Worm (Caenorhabditis elegans) whole organism, young adult: ENCODE results near the gene ZK930.7.

Experiments
- B0019.2 ChIP-seq: fragments of 200-800 bp; sonication (Bioruptor generic); conservative IDR thresholded peaks from 2 replicates; pipeline ENCODE4 v1.3.6; 2022; ENCODE audit warnings: missing genetic modification reagents, missing genetic modification characterization, missing compliant biosample characterization
- B0035.1 ChIP-seq: sonication (generic microtip); optimal IDR thresholded peaks from 2 replicates; lab custom pipeline; 2016; ENCODE audit warnings: missing genetic modification characterization, mild to moderate bottlenecking, missing compliant biosample characterization, missing genotype, missing genetic modification reagents
- F39B2.1 ChIP-seq: fragments of 200-800 bp; sonication (Bioruptor generic); IDR thresholded peaks from 2 replicates; pipeline ENCODE4 v1.3.6; 2022; ENCODE audit warnings: missing genetic modification reagents, missing genetic modification characterization, missing compliant biosample characterization
- F52B5.7 ChIP-seq: sonication (generic microtip); optimal IDR thresholded peaks from 2 replicates; lab custom pipeline; 2016; ENCODE audit warnings: mild to moderate bottlenecking, missing genetic modification characterization, missing compliant biosample characterization
- K12H6.12 ChIP-seq: fragments of 200-800 bp; sonication (Bioruptor generic); optimal IDR thresholded peaks from 2 replicates; lab custom pipeline; 2018; ENCODE audit warnings: mild to moderate bottlenecking, missing genetic modification characterization, missing compliant biosample characterization
- Y53G8AR.9 ChIP-seq: fragments of 200-800 bp; sonication (Bioruptor generic); conservative IDR thresholded peaks from 2 replicates; pipeline ENCODE4 v1.3.6; 2022; ENCODE audit warnings: missing genetic modification reagents, missing genetic modification characterization, missing compliant biosample characterization
- Y79H2A.3 ChIP-seq: fragments of 200-800 bp; sonication (Bioruptor generic); conservative IDR thresholded peaks from 2 replicates; pipeline ENCODE4 v1.3.6; 2022; ENCODE audit warnings: missing genetic modification reagents, missing genetic modification characterization, missing compliant biosample characterization
- ZK185.1 ChIP-seq: sonication (generic microtip); optimal IDR thresholded peaks from 2 replicates; lab custom pipeline; 2016; ENCODE audit warnings: mild to moderate bottlenecking, missing genetic modification characterization, missing compliant biosample characterization; ENCODE audit not compliant: poor library complexity, severe bottlenecking
- attf-3 ChIP-seq: fragments of 200-800 bp; sonication (Bioruptor generic); conservative IDR thresholded peaks from 2 replicates; pipeline ENCODE4 v1.3.6; 2022; ENCODE audit warnings: missing genetic modification reagents, missing genetic modification characterization, missing compliant biosample characterization
- attf-6 ChIP-seq: fragments of 200-800 bp; sonication (Bioruptor generic); IDR thresholded peaks from 2 replicates; pipeline ENCODE4 v1.3.6; 2022; ENCODE audit warnings: missing genetic modification reagents, missing genetic modification characterization, missing compliant biosample characterization
- ccch-3 ChIP-seq: fragments of 200-800 bp; sonication (Bioruptor generic); optimal IDR thresholded peaks from 2 replicates; lab custom pipeline; 2018; ENCODE audit warnings: mild to moderate bottlenecking, missing genetic modification characterization, missing compliant biosample characterization
- cebp-2 ChIP-seq: fragments of 200-800 bp; sonication (Bioruptor generic); IDR thresholded peaks from 2 replicates; pipeline ENCODE4 v1.3.6; 2022; ENCODE audit warnings: missing genetic modification characterization, missing compliant biosample characterization
- ceh-27 ChIP-seq: fragments of 200-800 bp; sonication (Bioruptor generic); optimal IDR thresholded peaks from 2 replicates; lab custom pipeline; 2018; ENCODE audit warnings: mild to moderate bottlenecking, missing genetic modification characterization, moderate library complexity, missing compliant biosample characterization
- chd-7 ChIP-seq: sonication (generic microtip); optimal IDR thresholded peaks from 2 replicates; lab custom pipeline; 2016; ENCODE audit warnings: mild to moderate bottlenecking, missing genetic modification characterization, moderate library complexity, missing compliant biosample characterization
- die-1 ChIP-seq: sonication (generic microtip); optimal IDR thresholded peaks from 2 replicates; lab custom pipeline; 2016; ENCODE audit warnings: missing genotype, mild to moderate bottlenecking, missing genetic modification characterization, missing compliant biosample characterization
- dox-1 ChIP-seq: fragments of 200-800 bp; sonication (Bioruptor generic); IDR thresholded peaks from 2 replicates; pipeline ENCODE4 v1.3.6; 2022; ENCODE audit warnings: missing genetic modification reagents, missing genetic modification characterization, missing compliant biosample characterization
- egl-18 ChIP-seq: fragments of 200-800 bp; sonication (Bioruptor generic); IDR thresholded peaks from 2 replicates; pipeline ENCODE4 v1.3.6; 2022; ENCODE audit warnings: missing genetic modification reagents, missing genetic modification characterization, missing compliant biosample characterization
- ets-4 ChIP-seq: fragments of 200-800 bp; sonication (Bioruptor generic); optimal IDR thresholded peaks from 2 replicates; lab custom pipeline; 2018; ENCODE audit warnings: mild to moderate bottlenecking, missing genetic modification characterization, missing compliant biosample characterization
- hlh-26 ChIP-seq: fragments of 200-800 bp; sonication (Bioruptor generic); conservative IDR thresholded peaks from 2 replicates; pipeline ENCODE4 v1.3.6; 2022; ENCODE audit warnings: missing genetic modification reagents, missing genetic modification characterization, missing compliant biosample characterization
- hmg-1.2 ChIP-seq: fragments of 200-800 bp; sonication (Bioruptor generic); IDR thresholded peaks from 2 replicates; pipeline ENCODE4 v1.3.6; 2022; ENCODE audit warnings: missing genetic modification reagents, missing genetic modification characterization, missing compliant biosample characterization
- hsf-1 ChIP-seq: fragments of 200-800 bp; sonication (Bioruptor generic); IDR thresholded peaks from 2 replicates; pipeline ENCODE4 v1.3.6; 2022; ENCODE audit warnings: missing genetic modification reagents, missing genetic modification characterization, missing compliant biosample characterization
- lag-1 ChIP-seq: fragments of 200-800 bp; sonication (Bioruptor generic); IDR thresholded peaks from 2 replicates; pipeline ENCODE4 v1.3.6; 2022; ENCODE audit warnings: missing genetic modification reagents, missing genetic modification characterization, missing compliant biosample characterization
- let-526 ChIP-seq: fragments of 200-800 bp; sonication (Bioruptor generic); IDR thresholded peaks from 2 replicates; pipeline ENCODE4 v1.3.6; 2022; ENCODE audit warnings: missing genetic modification reagents, missing genetic modification characterization, missing compliant biosample characterization
- lin-54 ChIP-seq: fragments of 200-800 bp; sonication (Bioruptor generic); optimal IDR thresholded peaks from 2 replicates; lab custom pipeline; 2018; ENCODE audit warnings: mild to moderate bottlenecking, missing genetic modification characterization, missing compliant biosample characterization
- madf-3 ChIP-seq: fragments of 200-800 bp; sonication (Bioruptor generic); IDR thresholded peaks from 2 replicates; pipeline ENCODE4 v1.3.6; 2022; ENCODE audit warnings: missing genetic modification reagents, missing genetic modification characterization, missing compliant biosample characterization
- madf-6 ChIP-seq: fragments of 200-800 bp; sonication (Bioruptor generic); IDR thresholded peaks from 2 replicates; pipeline ENCODE4 v1.3.6; 2022; ENCODE audit warnings: missing genetic modification reagents, missing genetic modification characterization, missing compliant biosample characterization
- nfyb-1 ChIP-seq: fragments of 200-800 bp; sonication (Bioruptor generic); IDR thresholded peaks from 2 replicates; pipeline ENCODE4 v1.3.6; 2022; ENCODE audit warnings: missing genetic modification reagents, missing genetic modification characterization, missing compliant biosample characterization
- repo-1 ChIP-seq: sonication (generic microtip); optimal IDR thresholded peaks from 2 replicates; lab custom pipeline; 2017; ENCODE audit warnings: mild to moderate bottlenecking, missing genetic modification characterization, missing compliant biosample characterization
- snpc-3.4 ChIP-seq: sonication (generic microtip); optimal IDR thresholded peaks from 2 replicates; lab custom pipeline; 2017; ENCODE audit warnings: missing genetic modification characterization, mild to moderate bottlenecking, missing compliant biosample characterization, antibody characterized with exemption, moderate library complexity, missing genotype, missing genetic modification reagents
- somi-1 ChIP-seq: fragments of 200-800 bp; sonication (Bioruptor generic); optimal IDR thresholded peaks from 2 replicates; lab custom pipeline; 2018; ENCODE audit warnings: mild to moderate bottlenecking, missing genetic modification characterization, missing compliant biosample characterization
- ztf-28 ChIP-seq: fragments of 200-800 bp; sonication (Bioruptor generic); IDR thresholded peaks from 2 replicates; pipeline ENCODE4 v1.3.6; 2022; ENCODE audit warnings: missing genetic modification reagents, missing genetic modification characterization, missing compliant biosample characterization

ZK930.7 gene

ce11 chrII:11917530-11917952 is 3.1 kb downstream of the ZK930.7 start (continued):
- peak; percentile 93 for TF ChIP-seq F39B2.1 (GFP tag; lab: Robert Waterston, UW)
- no peak for TF ChIP-seq B0035.1 (tag; lab: Kevin White, UChicago)
- peak; percentile 83 for TF ChIP-seq lin-54 (GFP tag; lab: Kevin White, UChicago)
- no peak for TF ChIP-seq somi-1 (GFP tag; lab: Kevin White, UChicago)
- peak; percentile 70; the same call in 1 of the 2 replicates for TF ChIP-seq cebp-2 (GFP tag; lab: Robert Waterston, UW)
- TF ChIP-seq ceh-27 = no peak
- no peak for TF ChIP-seq repo-1 (tag; lab: Kevin White, UChicago)
- TF ChIP-seq F52B5.7 (tag; lab: Kevin White, UChicago) = no peak
- TF ChIP-seq, all 124 proteins: peak for 63

ce11 chrII:11922757-11923538 is 8.5 kb downstream of the ZK930.7 start:
- TF ChIP-seq ztf-28 (GFP tag; lab: Robert Waterston, UW) = no peak
- TF ChIP-seq B0019.2 (GFP tag; lab: Robert Waterston, UW) = no peak
- no peak for TF ChIP-seq egl-18
- TF ChIP-seq madf-3 = no peak
- no peak for TF ChIP-seq ZK185.1
- TF ChIP-seq snpc-3.4 = no peak
- TF ChIP-seq Y79H2A.3 (GFP tag; lab: Robert Waterston, UW) = no peak
- 0 out of 2 replicates have a peak, but pooled peaks have one; percentile 10 for TF ChIP-seq let-526 (GFP tag; lab: Robert Waterston, UW)

DNA sequence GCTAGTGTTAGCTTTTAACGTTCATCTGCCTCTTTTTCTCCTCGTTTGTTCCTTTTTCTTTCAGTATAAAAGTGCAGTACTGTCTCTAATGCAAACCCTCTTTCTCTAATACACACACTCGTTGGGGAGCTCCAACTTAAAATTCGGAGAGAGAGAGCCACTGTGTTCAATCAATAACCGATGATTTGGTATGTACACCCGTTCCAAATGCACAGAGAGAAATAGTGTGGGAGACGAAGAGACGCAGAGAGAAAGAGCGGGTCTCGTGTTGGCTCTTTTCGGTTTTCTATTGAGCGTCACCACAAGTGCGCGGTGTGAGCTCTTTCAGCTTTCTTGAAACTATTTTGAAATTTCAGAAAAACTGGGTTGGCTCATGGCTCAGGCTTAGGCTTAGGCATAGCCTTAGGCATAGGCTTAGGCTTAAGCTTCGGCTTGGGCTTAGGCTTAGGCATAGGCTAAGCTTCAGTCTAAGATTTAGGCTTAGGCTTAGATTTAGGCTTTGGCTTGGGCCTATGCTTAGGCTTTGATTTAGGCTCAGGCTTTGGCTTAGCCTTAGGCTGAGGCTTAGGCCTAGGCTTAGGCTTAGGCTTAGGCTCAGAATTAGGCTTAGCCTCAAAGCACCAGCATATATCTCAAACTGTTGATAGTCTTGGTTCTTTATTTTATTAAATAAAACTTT is 9.4 kb downstream of the ZK930.7 start:
- TF ChIP-seq hsf-1 (GFP tag; lab: Robert Waterston, UW) (0 out of 2 replicates have a peak, but pooled peaks have one; percentile 37), hmg-1.2 (GFP tag; lab: Robert Waterston, UW) (peak; percentile 83), attf-3 (no peak)

DNA sequence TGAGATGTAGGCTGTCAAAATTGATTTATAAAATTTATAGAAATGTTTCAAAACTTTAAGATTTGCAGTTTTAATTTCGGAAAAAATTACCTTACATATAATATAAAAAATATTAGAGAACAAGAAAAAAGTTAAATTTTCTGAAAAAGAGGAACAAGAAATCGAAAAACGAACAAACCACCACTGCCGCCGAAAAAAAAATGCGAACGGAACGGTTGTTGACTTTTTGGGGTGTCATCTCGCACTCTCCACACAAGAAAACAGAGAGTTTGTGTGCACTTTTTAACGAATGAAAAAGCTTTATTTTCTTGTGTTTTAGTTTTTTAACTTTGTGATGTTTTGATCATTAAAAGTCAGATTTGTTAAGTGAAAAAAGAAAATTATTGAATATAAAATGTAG is 10.8 kb downstream of the ZK930.7 start:
- TF ChIP-seq lag-1 (GFP tag; lab: Robert Waterston, UW) (no peak), attf-6 (no peak), snpc-3.4 (no peak), K12H6.12 (tag; lab: Kevin White, UChicago) (no peak), hlh-26 (no peak), madf-6 (no peak), die-1 (tag; lab: Kevin White, UChicago) (no peak), ets-4 (GFP tag; lab: Kevin White, UChicago) (no peak), dox-1 (GFP tag; lab: Robert Waterston, UW) (no peak), chd-7 (tag; lab: Kevin White, UChicago) (no peak), ccch-3 (no peak), B0035.1 (tag; lab: Kevin White, UChicago) (no peak), Y53G8AR.9 (GFP tag; lab: Robert Waterston, UW) (no peak)
- TF ChIP-seq, all 124 proteins: peak for 0

DNA sequence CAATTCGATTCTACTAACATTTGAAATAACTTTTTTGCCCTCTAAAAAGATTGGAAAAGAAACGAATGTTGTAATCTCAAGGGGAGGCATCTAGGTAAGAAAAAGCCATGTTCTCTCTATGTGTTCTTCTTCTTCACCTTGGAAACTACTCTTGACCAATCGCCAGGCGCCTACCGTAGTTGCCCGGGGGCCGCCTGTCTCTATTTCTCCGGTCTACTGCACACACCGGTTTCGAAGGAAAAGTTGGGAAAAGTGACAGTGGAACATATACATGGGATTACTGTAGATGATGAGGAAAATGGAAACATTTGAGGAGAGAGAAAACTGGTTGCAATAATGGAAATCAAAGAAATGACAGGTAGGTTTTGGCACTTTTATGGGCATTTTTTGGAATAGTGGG is 12.1 kb downstream of the ZK930.7 start:
- TF ChIP-seq K12H6.12 (tag; lab: Kevin White, UChicago) (no peak), nfyb-1 (GFP tag; lab: Robert Waterston, UW) (peak; percentile 73; the same call in 1 of the 2 replicates)
